Worm (Caenorhabditis elegans): Measurements from ENCODE around the gene gldi-3.

ce11 chrII:9273984-9274383 lies 5.9 kb downstream of the gldi-3 start:
- TF ChIP-seq K09A11.1 (tag; optimal IDR thresholded peaks at IDR 0.05; ENCODE audit: insufficient read depth) (no peak), rnt-1 (tag; optimal IDR thresholded peaks at IDR 0.05) (peak; percentile 37), ceh-45 (GFP tag; IDR thresholded peaks at IDR 0.05) (no peak), pha-2 (tag; optimal IDR thresholded peaks at IDR 0.05) (no peak), pha-4 (tag; optimal IDR thresholded peaks at IDR 0.05) (no peak), nfya-1 (tag; optimal IDR thresholded peaks at IDR 0.05) (peak; percentile 81), fkh-10 (GFP tag; optimal IDR thresholded peaks at IDR 0.05) (no peak), unc-86 (tag; optimal IDR thresholded peaks at IDR 0.05) (no peak), pat-9 (tag; optimal IDR thresholded peaks at IDR 0.05) (no peak), hlh-13 (GFP tag; optimal IDR thresholded peaks at IDR 0.05) (no peak), nhr-11 (tag; optimal IDR thresholded peaks at IDR 0.05) (no peak), fkh-6 (tag; optimal IDR thresholded peaks at IDR 0.05) (no peak), nhr-232 (tag; optimal IDR thresholded peaks at IDR 0.05) (no peak), dve-1 (tag; optimal IDR thresholded peaks at IDR 0.05) (peak; percentile 2)

All from whole organism, late embryonic.